Worm (Caenorhabditis elegans) whole organism, midembryonic: ENCODE data around the gene kin-18.

Experiments
- T22C8.4 ChIP-seq: fragments of 200-800 bp; sonication (Bioruptor generic); IDR thresholded peaks from 2 replicates; pipeline ENCODE4 v1.3.6; 2022; ENCODE audit warnings: missing genetic modification characterization, missing compliant biosample characterization
- flt-1 ChIP-seq: fragments of 200-800 bp; sonication (Bioruptor generic); IDR thresholded peaks from 2 replicates; pipeline ENCODE4 v1.3.6; 2022; ENCODE audit warnings: missing genetic modification characterization, missing compliant biosample characterization
- klf-2 ChIP-seq: fragments of 200-800 bp; sonication (Bioruptor generic); conservative IDR thresholded peaks from 2 replicates; pipeline ENCODE4 v1.3.6; 2022; ENCODE audit warnings: missing genetic modification reagents, missing genetic modification characterization, missing compliant biosample characterization
- med-1 ChIP-seq: sonication (generic microtip); optimal IDR thresholded peaks from 2 replicates; lab custom pipeline; 2017; ENCODE audit warnings: missing genetic modification characterization, mild to moderate bottlenecking, missing compliant biosample characterization, antibody characterized with exemption, missing genetic modification reagents; ENCODE audit not compliant: insufficient read depth
- ref-1 ChIP-seq: fragments of 200-800 bp; sonication (Bioruptor generic); conservative IDR thresholded peaks from 2 replicates; pipeline ENCODE4 v1.3.6; 2022; ENCODE audit warnings: missing genetic modification reagents, missing genetic modification characterization, missing compliant biosample characterization
- ztf-29 ChIP-seq: fragments of 200-800 bp; sonication (Bioruptor generic); IDR thresholded peaks from 2 replicates; pipeline ENCODE4 v1.3.6; 2022; ENCODE audit warnings: missing genetic modification reagents, missing genetic modification characterization, missing compliant biosample characterization

DNA sequence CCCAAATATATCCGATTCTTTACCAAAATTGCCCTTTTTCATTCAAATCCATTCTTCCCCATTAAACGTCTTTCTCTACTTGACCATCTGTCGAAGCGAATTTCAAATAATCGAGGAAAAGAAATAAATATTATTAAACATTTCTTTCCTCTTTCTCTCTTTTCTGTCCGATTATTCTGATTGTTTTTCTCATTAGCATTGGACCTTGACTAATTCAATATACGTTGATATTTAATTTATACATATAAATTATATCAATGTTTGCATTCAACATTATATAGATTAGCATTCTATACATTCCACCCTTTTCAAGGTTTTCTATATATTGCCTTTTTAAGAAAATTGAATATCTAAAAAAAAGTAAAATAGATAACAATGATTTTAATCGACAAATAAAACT lies 45.5 kb upstream of the kin-18 start:
- no peak for TF ChIP-seq ztf-29 (GFP tag; lab: Robert Waterston, UW)
- no peak for TF ChIP-seq T22C8.4
- TF ChIP-seq ref-1 (GFP tag; lab: Robert Waterston, UW): no peak
- TF ChIP-seq med-1: no peak
- no peak for TF ChIP-seq flt-1
- TF ChIP-seq klf-2 (GFP tag; lab: Robert Waterston, UW): no peak
